Fruit fly (Drosophila melanogaster): ENCODE results near the gene Madm.

Madm gene

dm6 chr3R:5791497-5791896 lies 49.2 kb downstream of the Madm start, which contains the start of gene Hpf1:
Gene Hpf1 (plus strand): TSS chr3R:5791879.
- no peak for TF ChIP-seq CG8478 (optimal IDR thresholded peaks at IDR 0.05)
- TF ChIP-seq pan (optimal IDR thresholded peaks at IDR 0.05) = no peak
- no peak for TF ChIP-seq psq (optimal IDR thresholded peaks at IDR 0.05)

DNA sequence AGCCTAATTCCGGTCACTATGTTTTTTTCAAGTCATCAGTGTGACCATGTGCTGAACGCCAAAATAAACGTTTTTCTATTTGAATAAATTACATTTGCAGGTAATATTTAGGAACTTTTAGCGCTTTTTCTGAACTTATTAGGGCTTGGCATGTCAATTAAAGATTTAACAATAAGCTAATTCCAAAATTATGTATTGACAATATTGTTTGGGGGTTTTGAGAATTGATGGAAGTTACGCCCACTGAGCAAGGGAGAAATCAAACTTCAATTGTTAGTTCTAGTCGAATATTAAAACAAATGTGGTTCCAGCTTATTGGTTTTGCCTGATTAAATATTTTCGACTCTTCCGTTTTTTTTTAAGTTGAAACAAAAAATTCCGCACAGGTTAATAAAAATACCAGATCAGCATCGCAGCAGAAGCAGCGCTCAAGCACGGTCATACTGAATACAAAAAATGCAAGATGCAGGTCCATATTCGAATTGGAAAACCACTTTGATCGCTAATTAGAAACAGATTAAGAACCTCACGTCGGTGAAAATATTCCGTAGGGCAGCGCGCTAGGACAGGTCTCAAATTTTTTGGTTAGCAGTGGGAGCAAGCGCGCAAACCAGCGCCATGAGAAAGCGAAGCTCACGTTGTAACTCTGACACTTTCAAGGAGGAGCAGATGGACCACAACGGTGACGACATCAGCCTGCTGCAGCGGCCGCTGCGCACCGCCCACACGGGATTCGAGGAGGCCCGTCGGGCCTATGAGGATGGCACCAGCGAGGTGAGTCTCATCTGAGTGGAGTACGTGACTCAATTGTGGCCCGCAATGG lies 52.2 kb downstream of the Madm start, which contains the start of the genes PSMG1 and CG10979:
TSS of gene PSMG1 (minus strand) at position 51 of the 823 bp plus-strand sequence.
TSS of gene CG10979 (plus strand) at position 439 of the 823 bp plus-strand sequence.
- TF ChIP-seq CG8478 (optimal IDR thresholded peaks at IDR 0.05) (no peak), pan (optimal IDR thresholded peaks at IDR 0.05) (no peak), psq (optimal IDR thresholded peaks at IDR 0.05) (no peak), EcR (GFP tag; optimal IDR thresholded peaks at IDR 0.05) (no peak), usp (GFP tag; optimal IDR thresholded peaks at IDR 0.05) (no peak), Dll (optimal IDR thresholded peaks at IDR 0.05) (no peak)

Data from whole organism.